Worm (Caenorhabditis elegans): ENCODE results near the gene F43E2.11.

ce11 chrII:7419563-7419962 lies 49.5 kb upstream of the F43E2.11 start:
- TF ChIP-seq ama-1 (optimal IDR thresholded peaks at IDR 0.05) (no peak), ama-1 (GFP tag; optimal IDR thresholded peaks at IDR 0.05) (no peak), unc-130 (GFP tag; optimal IDR thresholded peaks at IDR 0.05) (no peak)

Measured in whole organism, young adult.